Worm (Caenorhabditis elegans) whole organism, young adult: ENCODE results near the gene T25E12.6.

Source experiments
- F33H1.4 ChIP-seq: fragments of 200-800 bp; sonication (Bioruptor generic); IDR thresholded peaks from 2 replicates; pipeline ENCODE4 v1.3.6; 2022; ENCODE audit warnings: missing genetic modification reagents, missing genetic modification characterization, missing compliant biosample characterization
- T07F8.4 ChIP-seq: sonication (generic microtip); optimal IDR thresholded peaks from 2 replicates; lab custom pipeline; 2016; ENCODE audit warnings: mild to moderate bottlenecking, missing genetic modification characterization, moderate library complexity, missing compliant biosample characterization
- attf-6 ChIP-seq: fragments of 200-800 bp; sonication (Bioruptor generic); IDR thresholded peaks from 2 replicates; pipeline ENCODE4 v1.3.6; 2022; ENCODE audit warnings: missing genetic modification reagents, missing genetic modification characterization, missing compliant biosample characterization
- bed-1 ChIP-seq: fragments of 200-800 bp; sonication (Bioruptor generic); IDR thresholded peaks from 2 replicates; pipeline ENCODE4 v1.3.6; 2022; ENCODE audit warnings: missing genetic modification reagents, missing genetic modification characterization, missing compliant biosample characterization
- efl-1 ChIP-seq: fragments of 150-350 bp; optimal IDR thresholded peaks from 2 replicates; lab custom pipeline; 2014; ENCODE audit warnings: missing biosample characterization, missing genetic modification reagents, missing genetic modification characterization
- lin-54 ChIP-seq: fragments of 200-800 bp; sonication (Bioruptor generic); optimal IDR thresholded peaks from 2 replicates; lab custom pipeline; 2018; ENCODE audit warnings: mild to moderate bottlenecking, missing genetic modification characterization, missing compliant biosample characterization

DNA sequence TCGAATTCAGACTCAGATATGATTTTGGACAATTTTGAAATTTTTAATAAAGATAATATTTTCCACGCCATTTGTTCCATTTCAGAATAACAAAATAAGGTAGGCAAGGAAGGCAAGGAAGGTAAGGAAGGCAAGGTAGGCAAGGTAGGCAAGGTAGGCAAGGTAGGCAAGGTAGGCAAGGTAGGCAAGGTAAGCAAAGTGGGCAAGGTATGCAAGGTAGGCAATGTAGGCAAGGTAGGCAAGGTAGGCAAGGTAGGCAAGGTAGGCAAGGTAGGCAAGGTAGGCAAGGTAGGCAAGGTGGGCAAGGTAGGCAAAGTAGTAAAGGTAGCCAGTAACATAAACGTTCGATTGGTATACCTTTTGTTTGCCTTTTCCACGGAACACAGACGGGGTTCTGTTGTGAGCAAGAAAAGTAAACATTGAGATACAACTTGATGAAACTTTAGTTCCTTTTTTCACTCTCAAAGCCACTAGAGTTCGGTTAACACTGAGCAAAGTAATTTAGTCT is 42.4 kb upstream of the T25E12.6 start, which contains the start of gene Y70C5C.1:
- TF ChIP-seq F33H1.4 (GFP tag; lab: Robert Waterston, UW) (no peak), bed-1 (GFP tag; lab: Robert Waterston, UW) (no peak), attf-6 (GFP tag; lab: Robert Waterston, UW) (no peak), efl-1 (GFP tag; lab: Kevin White, UChicago) (no peak), T07F8.4 (tag; lab: Kevin White, UChicago) (no peak), lin-54 (GFP tag; lab: Kevin White, UChicago) (no peak)
